Fruit fly (Drosophila melanogaster): ENCODE data around the gene CG11076.
A peak's percentile ranks its signal among the peaks of the same experiment; 100 is the strongest.

CG11076 gene

dm6 chr4:1031687-1032140 is at the start of gene CG11076 (continued):
- TF ChIP-seq CG8290 (GFP tag; optimal IDR thresholded peaks at IDR 0.05), result peak; percentile 12
- TF ChIP-seq CG8290 (tag; optimal IDR thresholded peaks at IDR 0.05), result peak; percentile 37 to 86
- peak; percentile 13 for TF ChIP-seq CG18011 (GFP tag; optimal IDR thresholded peaks at IDR 0.05)
- peak; percentile 64 for TF ChIP-seq CG13287 (GFP tag; IDR thresholded peaks at IDR 0.05; ENCODE audit: partially characterized antibody)
- no peak for TF ChIP-seq usp (GFP tag; optimal IDR thresholded peaks at IDR 0.05)
- TF ChIP-seq NfI (GFP tag; optimal IDR thresholded peaks at IDR 0.05), result no peak
- peak; percentile 4 for TF ChIP-seq NK7.1 (GFP tag; optimal IDR thresholded peaks at IDR 0.05)
- TF ChIP-seq CG14860 (GFP tag; IDR thresholded peaks at IDR 0.05; ENCODE audit: partially characterized antibody), result no peak
- TF ChIP-seq hkb (optimal IDR thresholded peaks at IDR 0.05), result no peak
- 0 out of 2 replicates have a peak, but pooled peaks have one; percentile 14 for TF ChIP-seq hkb (GFP tag; IDR thresholded peaks at IDR 0.05)
- no peak for TF ChIP-seq Rfx (GFP tag; IDR thresholded peaks at IDR 0.05)
- no peak for TF ChIP-seq da (GFP tag; optimal IDR thresholded peaks at IDR 0.05)
- no peak for TF ChIP-seq kni (GFP tag; optimal IDR thresholded peaks at IDR 0.05)
- TF ChIP-seq CG5245 (GFP tag; optimal IDR thresholded peaks at IDR 0.05), result no peak
- TF ChIP-seq ATbp (GFP tag; optimal IDR thresholded peaks at IDR 0.05), result no peak
- no peak for TF ChIP-seq bab2 (GFP tag; optimal IDR thresholded peaks at IDR 0.05)
- peak; percentile 39; the same call in 1 of the 2 replicates for TF ChIP-seq sob (GFP tag; IDR thresholded peaks at IDR 0.05)
- no peak for TF ChIP-seq Antp (GFP tag; optimal IDR thresholded peaks at IDR 0.05)
- no peak for TF ChIP-seq Asciz (GFP tag; optimal IDR thresholded peaks at IDR 0.05)
- TF ChIP-seq sisA (GFP tag; IDR thresholded peaks at IDR 0.05), result no peak
- TF ChIP-seq Hr3 (GFP tag; optimal IDR thresholded peaks at IDR 0.05), result no peak
- no peak for TF ChIP-seq Drgx (GFP tag; IDR thresholded peaks at IDR 0.05)
- TF ChIP-seq CG17359 (tag; optimal IDR thresholded peaks at IDR 0.05), result peak; percentile 33
- TF ChIP-seq CG12769 (tag; optimal IDR thresholded peaks at IDR 0.05), result peak; percentile 16
- peak; percentile 26 for TF ChIP-seq trem (tag; optimal IDR thresholded peaks at IDR 0.05)
- TF ChIP-seq Sin3A (optimal IDR thresholded peaks at IDR 0.05), result peak; percentile 3
- TF ChIP-seq CG16779 (GFP tag; IDR thresholded peaks at IDR 0.05), result no peak
- no peak for TF ChIP-seq phol (tag; optimal IDR thresholded peaks at IDR 0.05)
- TF ChIP-seq Sox102F (GFP tag; optimal IDR thresholded peaks at IDR 0.05), result no peak
- no peak for TF ChIP-seq E2f1 (GFP tag; IDR thresholded peaks at IDR 0.05)
- TF ChIP-seq tup (GFP tag; optimal IDR thresholded peaks at IDR 0.05), result no peak
- TF ChIP-seq nerfin-1 (tag; optimal IDR thresholded peaks at IDR 0.05), result no peak
- peak; percentile 72 for TF ChIP-seq nom (GFP tag; optimal IDR thresholded peaks at IDR 0.05)
- no peak for TF ChIP-seq jigr1 (GFP tag; IDR thresholded peaks at IDR 0.05)
- no peak for TF ChIP-seq CG7928 (GFP tag; optimal IDR thresholded peaks at IDR 0.05)
- peak; percentile 57 for TF ChIP-seq Mes4 (GFP tag; optimal IDR thresholded peaks at IDR 0.05)
- TF ChIP-seq CG13123 (GFP tag; optimal IDR thresholded peaks at IDR 0.05), result peak; percentile 11
- TF ChIP-seq gfzf (GFP tag; optimal IDR thresholded peaks at IDR 0.05), result peak; percentile 39
- TF ChIP-seq Lhr (GFP tag; optimal IDR thresholded peaks at IDR 0.05), result peak; percentile 36
- no peak for TF ChIP-seq gcm (GFP tag; optimal IDR thresholded peaks at IDR 0.05)
- TF ChIP-seq Vsx1 (GFP tag; optimal IDR thresholded peaks at IDR 0.05), result peak; percentile 16
- no peak for TF ChIP-seq CG30403 (GFP tag; optimal IDR thresholded peaks at IDR 0.05)
- no peak for TF ChIP-seq CG4282 (GFP tag; optimal IDR thresholded peaks at IDR 0.05)
- peak in 1 of 3 experiments; percentile 61 for TF ChIP-seq Stat92E (GFP tag; optimal IDR thresholded peaks at IDR 0.05)
- TF ChIP-seq mld (GFP tag; IDR thresholded peaks at IDR 0.05; ENCODE audit: partially characterized antibody), result peak; percentile 73; the same call in 1 of the 3 replicates
- TF ChIP-seq en (GFP tag; optimal IDR thresholded peaks at IDR 0.05), result no peak
- peak; percentile 46 for TF ChIP-seq CG34376 (GFP tag; optimal IDR thresholded peaks at IDR 0.05)
- TF ChIP-seq Atf-2 (GFP tag; optimal IDR thresholded peaks at IDR 0.05), result no peak
- peak; percentile 6 for TF ChIP-seq fu2 (GFP tag; optimal IDR thresholded peaks at IDR 0.05)
- peak; percentile 6 for TF ChIP-seq B-H2 (GFP tag; optimal IDR thresholded peaks at IDR 0.05)
- peak; percentile 11 for TF ChIP-seq maf-S (GFP tag; optimal IDR thresholded peaks at IDR 0.05)

Data from whole organism, embryonic.